Worm (Caenorhabditis elegans) whole organism, mixed stage, embryonic: ENCODE results near the gene srx-129.

Experiments
- ceh-43 ChIP-seq: fragments of 200-800 bp; sonication (Bioruptor generic); optimal IDR thresholded peaks from 2 replicates; lab custom pipeline; 2018; ENCODE audit warnings: mild to moderate bottlenecking, missing genetic modification characterization, moderate library complexity, missing compliant biosample characterization
- lsy-2 ChIP-seq: fragments of 150-350 bp; optimal IDR thresholded peaks from 2 replicates; lab custom pipeline; 2014; ENCODE audit warnings: missing biosample characterization, missing genetic modification characterization
- mep-1 ChIP-seq: fragments of 150-350 bp; optimal IDR thresholded peaks from 2 replicates; lab custom pipeline; 2017; ENCODE audit warnings: missing biosample characterization, missing genetic modification reagents, missing genetic modification characterization, inconsistent platforms
- nhr-28 ChIP-seq: fragments of 150-350 bp; optimal IDR thresholded peaks from 2 replicates; lab custom pipeline; 2014; ENCODE audit warnings: missing biosample characterization, missing genetic modification characterization
- unc-62 ChIP-seq: fragments of 150-350 bp; optimal IDR thresholded peaks from 2 replicates; lab custom pipeline; 2014; ENCODE audit warnings: missing biosample characterization, missing genetic modification reagents, missing genetic modification characterization

DNA sequence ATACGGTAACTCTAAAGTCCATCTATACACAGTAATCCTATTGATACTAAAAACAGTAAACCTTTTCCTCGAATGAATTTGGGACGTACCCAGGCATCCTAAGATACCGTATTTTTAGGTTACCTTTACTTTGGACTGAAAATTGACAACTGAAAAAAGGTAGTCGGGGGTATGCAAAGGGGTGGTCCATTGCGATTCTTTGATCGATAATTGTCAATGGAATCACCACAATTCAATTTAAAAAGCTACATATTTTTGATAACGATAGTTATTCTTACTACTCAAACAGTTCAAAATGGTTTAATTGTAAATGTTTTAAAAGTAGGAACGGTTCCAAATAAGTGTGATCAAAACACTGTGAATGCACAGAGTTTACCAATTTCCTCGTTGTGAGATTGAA is at the start of gene srx-129:
- no peak for TF ChIP-seq ceh-43 (GFP tag; lab: Kevin White, UChicago)
- no peak for TF ChIP-seq lsy-2 (tag; lab: Kevin White, UChicago)
- no peak for TF ChIP-seq unc-62 (GFP tag; lab: Kevin White, UChicago)
- no peak for TF ChIP-seq mep-1 (tag; lab: Kevin White, UChicago)
- TF ChIP-seq nhr-28, result no peak
